Worm (Caenorhabditis elegans) whole organism, L2 larva: ENCODE results near the gene str-161.

Experiments used
- R02D3.7 ChIP-seq: fragments of 150-350 bp; optimal IDR thresholded peaks from 2 replicates; lab custom pipeline; 2014; ENCODE audit warnings: missing biosample characterization, missing genetic modification characterization
- Y55F3AM.14 ChIP-seq: fragments of 200-800 bp; sonication (Bioruptor generic); optimal IDR thresholded peaks from 2 replicates; lab custom pipeline; 2018; ENCODE audit warnings: mild to moderate bottlenecking, missing genetic modification characterization, missing compliant biosample characterization
- ZK546.5 ChIP-seq: sonication (generic microtip); optimal IDR thresholded peaks from 2 replicates; lab custom pipeline; 2017; ENCODE audit warnings: missing biosample characterization, missing genetic modification characterization
- alr-1 ChIP-seq: fragments of 150-350 bp; optimal IDR thresholded peaks from 2 replicates; lab custom pipeline; 2014; ENCODE audit warnings: missing biosample characterization, missing genetic modification characterization
- aly-2 ChIP-seq: fragments of 150-350 bp; optimal IDR thresholded peaks from 2 replicates; lab custom pipeline; 2014; ENCODE audit warnings: missing biosample characterization, missing genetic modification characterization
- ama-1 ChIP-seq: fragments of 150-350 bp; optimal IDR thresholded peaks from 2 replicates; lab custom pipeline; 2018; ENCODE audit warnings: inconsistent platforms
- ceh-82 ChIP-seq: fragments of 150-350 bp; optimal IDR thresholded peaks from 2 replicates; lab custom pipeline; 2014; ENCODE audit warnings: missing biosample characterization, missing genetic modification characterization
- crh-2 ChIP-seq: sonication (generic microtip); optimal IDR thresholded peaks from 2 replicates; lab custom pipeline; 2017; ENCODE audit warnings: missing biosample characterization, missing genetic modification characterization
- dmd-4 ChIP-seq: sonication (generic microtip); optimal IDR thresholded peaks from 2 replicates; lab custom pipeline; 2017; ENCODE audit warnings: missing biosample characterization, missing genetic modification characterization
- fos-1 ChIP-seq: fragments of 150-350 bp; optimal IDR thresholded peaks from 2 replicates; lab custom pipeline; 2014; ENCODE audit warnings: missing biosample characterization, missing genetic modification characterization
- lin-11 ChIP-seq: fragments of 150-350 bp; sonication (generic microtip); optimal IDR thresholded peaks from 2 replicates; lab custom pipeline; 2014; ENCODE audit warnings: missing biosample characterization, missing genetic modification characterization, inconsistent platforms, mixed read lengths
- lin-13 ChIP-seq: fragments of 150-350 bp; optimal IDR thresholded peaks from 2 replicates; lab custom pipeline; 2014; ENCODE audit warnings: missing biosample characterization, missing genetic modification reagents, missing genetic modification characterization
- mab-5 ChIP-seq: fragments of 150-350 bp; optimal IDR thresholded peaks from 2 replicates; lab custom pipeline; 2014; ENCODE audit warnings: missing biosample characterization, missing genetic modification characterization
- mbf-1 ChIP-seq: sonication (generic microtip); optimal IDR thresholded peaks from 2 replicates; lab custom pipeline; 2017; ENCODE audit warnings: missing biosample characterization, missing genetic modification characterization
- mdl-1 ChIP-seq, 2 experiments: fragments of 150-350 bp in 1 of 2; sonication (generic microtip) in 1 of 2; optimal IDR thresholded peaks; 2 replicates each; lab custom pipeline; 2017; ENCODE audit warnings: missing biosample characterization in 2 of 2, missing genetic modification characterization in 2 of 2
- nhr-10 ChIP-seq: sonication (generic microtip); optimal IDR thresholded peaks from 2 replicates; lab custom pipeline; 2017; ENCODE audit warnings: missing biosample characterization, missing genetic modification characterization
- nhr-11 ChIP-seq: fragments of 150-350 bp; optimal IDR thresholded peaks from 2 replicates; lab custom pipeline; 2014; ENCODE audit warnings: missing biosample characterization, missing genetic modification characterization
- nhr-12 ChIP-seq: fragments of 150-350 bp; optimal IDR thresholded peaks from 2 replicates; lab custom pipeline; 2014; ENCODE audit warnings: missing biosample characterization, missing genetic modification characterization
- nhr-129 ChIP-seq: fragments of 150-350 bp; optimal IDR thresholded peaks from 2 replicates; lab custom pipeline; 2014; ENCODE audit warnings: missing biosample characterization, missing genetic modification characterization
- nhr-21 ChIP-seq: fragments of 150-350 bp; optimal IDR thresholded peaks from 2 replicates; lab custom pipeline; 2014; ENCODE audit warnings: missing biosample characterization, missing genetic modification characterization
- nhr-23 ChIP-seq: fragments of 150-350 bp; optimal IDR thresholded peaks from 2 replicates; lab custom pipeline; 2014; ENCODE audit warnings: missing biosample characterization, missing genetic modification reagents, missing genetic modification characterization
- nhr-25 ChIP-seq: fragments of 150-350 bp; sonication (generic microtip); optimal IDR thresholded peaks from 3 replicates; lab custom pipeline; 2014; ENCODE audit warnings: missing biosample characterization, missing genetic modification characterization
- nhr-6 ChIP-seq: fragments of 150-350 bp; optimal IDR thresholded peaks from 2 replicates; lab custom pipeline; 2014; ENCODE audit warnings: missing biosample characterization, missing genetic modification characterization
- nhr-77 ChIP-seq: fragments of 150-350 bp; optimal IDR thresholded peaks from 2 replicates; lab custom pipeline; 2014; ENCODE audit warnings: missing biosample characterization, missing genetic modification characterization
- peb-1 ChIP-seq: fragments of 150-350 bp; optimal IDR thresholded peaks from 2 replicates; lab custom pipeline; 2014; ENCODE audit warnings: missing biosample characterization, missing genetic modification characterization
- sem-4 ChIP-seq: fragments of 150-350 bp; optimal IDR thresholded peaks from 2 replicates; lab custom pipeline; 2014; ENCODE audit warnings: missing biosample characterization, missing genetic modification reagents, missing genetic modification characterization
- sma-3 ChIP-seq: sonication (generic microtip); optimal IDR thresholded peaks from 2 replicates; lab custom pipeline; 2016; ENCODE audit warnings: missing genetic modification reagents, missing genetic modification characterization, missing compliant biosample characterization
- sma-9 ChIP-seq, 2 experiments: fragments of 150-350 bp in 1 of 2; sonication (generic microtip) in 1 of 2; optimal IDR thresholded peaks; 2 replicates each; lab custom pipeline; 2014 to 2016; ENCODE audit warnings: missing genetic modification characterization in 2 of 2, mild to moderate bottlenecking in 1 of 2, missing biosample characterization in 1 of 2, missing compliant biosample characterization in 1 of 2, missing genetic modification reagents in 1 of 2, moderate library complexity in 1 of 2
- snpc-4 ChIP-seq: fragments of 150-350 bp; optimal IDR thresholded peaks from 2 replicates; lab custom pipeline; 2014; ENCODE audit warnings: missing biosample characterization, missing genetic modification characterization
- unc-39 ChIP-seq: fragments of 150-350 bp; optimal IDR thresholded peaks from 2 replicates; lab custom pipeline; 2014; ENCODE audit warnings: missing biosample characterization, missing genetic modification characterization
- unc-55 ChIP-seq: fragments of 150-350 bp; sonication (generic microtip); optimal IDR thresholded peaks from 3 replicates; lab custom pipeline; 2014; ENCODE audit warnings: missing biosample characterization, missing genetic modification reagents, missing genetic modification characterization
- zag-1 ChIP-seq: fragments of 150-350 bp; optimal IDR thresholded peaks from 2 replicates; lab custom pipeline; 2014; ENCODE audit warnings: missing biosample characterization, missing genetic modification characterization
- ztf-11 ChIP-seq: sonication (generic microtip); optimal IDR thresholded peaks from 2 replicates; lab custom pipeline; 2017; ENCODE audit warnings: missing biosample characterization, missing genetic modification characterization

str-161 gene

ce11 chrIV:4903961-4904360 lies at the start of gene str-161:
str-161 (minus strand) TSS chrIV:4904061.
- TF ChIP-seq nhr-11 (tag; lab: Kevin White, UChicago) (no peak), ZK546.5 (tag; lab: Kevin White, UChicago) (no peak), nhr-6 (no peak), nhr-21 (no peak), nhr-129 (no peak), ceh-82 (tag; lab: Kevin White, UChicago) (no peak), mab-5 (tag; lab: Kevin White, UChicago) (no peak), Y55F3AM.14 (GFP tag; lab: Kevin White, UChicago) (no peak), sma-3 (no peak), sma-9 (GFP tag; optimal IDR thresholded peaks at IDR 0.05; lab: Kevin White, UChicago) (no peak), sma-9 (tag; optimal IDR thresholded peaks at IDR 0.05; lab: Kevin White, UChicago) (no peak)

ce11 chrIV:4945771-4946170 lies 41.9 kb upstream of the str-161 start, which contains the start of gene str-169:
str-169 (plus strand) TSS chrIV:4946071.
- TF ChIP-seq mdl-1 (tag; optimal IDR thresholded peaks at IDR 0.05; lab: Kevin White, UChicago) (no peak), nhr-11 (tag; lab: Kevin White, UChicago) (no peak), nhr-25 (tag; lab: Kevin White, UChicago) (no peak), aly-2 (tag; lab: Kevin White, UChicago) (no peak), ceh-82 (tag; lab: Kevin White, UChicago) (no peak), nhr-21 (no peak), unc-55 (GFP tag; lab: Kevin White, UChicago) (no peak), sem-4 (no peak), fos-1 (tag; lab: Kevin White, UChicago) (no peak)

- TF ChIP-seq R02D3.7 (no peak), sma-3 (no peak), nhr-10 (tag; lab: Kevin White, UChicago) (no peak), crh-2 (tag; lab: Kevin White, UChicago) (no peak), mdl-1 (tag; optimal IDR thresholded peaks at IDR 0.05; lab: Kevin White, UChicago) (no peak), peb-1 (no peak), snpc-4 (tag; lab: Kevin White, UChicago) (no peak), nhr-6 (no peak), mbf-1 (tag; lab: Kevin White, UChicago) (no peak), nhr-77 (tag; lab: Kevin White, UChicago) (no peak), ztf-11 (tag; lab: Kevin White, UChicago) (no peak), aly-2 (tag; lab: Kevin White, UChicago) (no peak), nhr-12 (tag; lab: Kevin White, UChicago) (no peak), ZK546.5 (tag; lab: Kevin White, UChicago) (no peak), nhr-129 (no peak), lin-11 (no peak), unc-39 (tag; lab: Kevin White, UChicago) (no peak), nhr-23 (tag; lab: Kevin White, UChicago) (no peak)
Observed at ce11 chrIV:4941681-4942080, 37.8 kb upstream of the str-161 start, which contains the start of gene Y9C9A.5. Y9C9A.5 (plus strand) TSS chrIV:4941981.

ce11 chrIV:4938664-4939063 lies 34.8 kb upstream of the str-161 start, which contains the start of gene str-168:
str-168 (plus strand) TSS chrIV:4938964.
- no peak for TF ChIP-seq dmd-4 (tag; lab: Kevin White, UChicago)
- no peak for TF ChIP-seq mbf-1 (tag; lab: Kevin White, UChicago)
- no peak for TF ChIP-seq snpc-4 (tag; lab: Kevin White, UChicago)
- no peak for TF ChIP-seq ama-1 (lab: Kevin White, UChicago)
- no peak for TF ChIP-seq ztf-11 (tag; lab: Kevin White, UChicago)
- no peak for TF ChIP-seq nhr-21
- no peak for TF ChIP-seq zag-1

- TF ChIP-seq alr-1 (no peak), fos-1 (tag; lab: Kevin White, UChicago) (peak; percentile 69)
Observed at ce11 chrIV:4937647-4938046, 33.8 kb upstream of the str-161 start, which contains the start of gene fbxa-86. fbxa-86 (minus strand) TSS chrIV:4938013.

- no peak for TF ChIP-seq sma-9 (GFP tag; optimal IDR thresholded peaks at IDR 0.05; lab: Kevin White, UChicago)
- no peak for TF ChIP-seq sma-9 (tag; optimal IDR thresholded peaks at IDR 0.05; lab: Kevin White, UChicago)
- no peak for TF ChIP-seq nhr-6
- no peak for TF ChIP-seq peb-1
- TF ChIP-seq alr-1: no peak
- TF ChIP-seq zag-1: no peak
- TF ChIP-seq lin-13 (GFP tag; lab: Kevin White, UChicago): no peak
- no peak for TF ChIP-seq fos-1 (tag; lab: Kevin White, UChicago)
- TF ChIP-seq mbf-1 (tag; lab: Kevin White, UChicago): no peak
- TF ChIP-seq ama-1 (lab: Kevin White, UChicago): no peak
- no peak for TF ChIP-seq snpc-4 (tag; lab: Kevin White, UChicago)
- TF ChIP-seq mdl-1 (tag; optimal IDR thresholded peaks at IDR 0.05; lab: Kevin White, UChicago): no peak
Observed at ce11 chrIV:4934103-4934502, 30.2 kb upstream of the str-161 start, which contains the start of gene str-153. str-153 (plus strand) TSS chrIV:4934403.
